Worm (Caenorhabditis elegans) whole organism, young adult: Measurements from ENCODE around the gene Y105C5B.18.

ENCODE experiments used
- B0019.2 ChIP-seq: fragments of 200-800 bp; sonication (Bioruptor generic); conservative IDR thresholded peaks from 2 replicates; pipeline ENCODE4 v1.3.6; 2022; ENCODE audit warnings: missing genetic modification reagents, missing genetic modification characterization, missing compliant biosample characterization
- B0035.1 ChIP-seq: sonication (generic microtip); optimal IDR thresholded peaks from 2 replicates; lab custom pipeline; 2016; ENCODE audit warnings: missing genetic modification characterization, mild to moderate bottlenecking, missing compliant biosample characterization, missing genotype, missing genetic modification reagents
- B0261.1 ChIP-seq: sonication (generic microtip); optimal IDR thresholded peaks from 2 replicates; lab custom pipeline; 2016; ENCODE audit warnings: mild to moderate bottlenecking, missing genetic modification characterization, moderate library complexity, missing compliant biosample characterization
- C06A6.2 ChIP-seq: fragments of 200-800 bp; sonication (Bioruptor generic); conservative IDR thresholded peaks from 2 replicates; pipeline ENCODE4 v1.3.6; 2022; ENCODE audit warnings: missing genetic modification characterization, missing compliant biosample characterization
- C17E4.6 ChIP-seq: fragments of 200-800 bp; sonication (Bioruptor generic); IDR thresholded peaks from 2 replicates; pipeline ENCODE4 v1.3.6; 2022; ENCODE audit warnings: missing genetic modification reagents, missing genetic modification characterization, missing compliant biosample characterization
- D2030.7 ChIP-seq: fragments of 200-800 bp; sonication (Bioruptor generic); IDR thresholded peaks from 2 replicates; pipeline ENCODE4 v1.3.6; 2022; ENCODE audit warnings: missing genetic modification reagents, missing genetic modification characterization, missing compliant biosample characterization
- F10E7.11 ChIP-seq: sonication (generic microtip); optimal IDR thresholded peaks from 2 replicates; lab custom pipeline; 2017; ENCODE audit warnings: mild to moderate bottlenecking, missing genetic modification characterization, moderate library complexity, missing compliant biosample characterization
- F37B4.10 ChIP-seq: fragments of 200-800 bp; sonication (Bioruptor generic); IDR thresholded peaks from 2 replicates; pipeline ENCODE4 v1.3.6; 2022; ENCODE audit warnings: missing genetic modification characterization, missing compliant biosample characterization
- F55B11.4 ChIP-seq: sonication (generic microtip); optimal IDR thresholded peaks from 2 replicates; lab custom pipeline; 2016; ENCODE audit warnings: missing compliant biosample characterization, missing genetic modification characterization, borderline replicate concordance; ENCODE audit not compliant: insufficient read depth
- Y79H2A.3 ChIP-seq: fragments of 200-800 bp; sonication (Bioruptor generic); conservative IDR thresholded peaks from 2 replicates; pipeline ENCODE4 v1.3.6; 2022; ENCODE audit warnings: missing genetic modification reagents, missing genetic modification characterization, missing compliant biosample characterization
- ZK185.1 ChIP-seq: sonication (generic microtip); optimal IDR thresholded peaks from 2 replicates; lab custom pipeline; 2016; ENCODE audit warnings: mild to moderate bottlenecking, missing genetic modification characterization, missing compliant biosample characterization; ENCODE audit not compliant: poor library complexity, severe bottlenecking
- akir-1 ChIP-seq: fragments of 200-800 bp; sonication (Bioruptor generic); optimal IDR thresholded peaks from 2 replicates; lab custom pipeline; 2018; ENCODE audit warnings: mild to moderate bottlenecking, missing genetic modification characterization, moderate library complexity, missing compliant biosample characterization
- ama-1 ChIP-seq, 3 experiments: fragments of 150-350 bp in 1 of 3; sonication (generic microtip) in 2 of 3; optimal IDR thresholded peaks; 2 replicates each; lab custom pipeline; 2014 to 2018; ENCODE audit warnings: missing biosample characterization in 2 of 3, missing genetic modification characterization in 2 of 3, missing genetic modification reagents in 2 of 3
- aptf-2 ChIP-seq: fragments of 200-800 bp; sonication (Bioruptor generic); conservative IDR thresholded peaks from 2 replicates; pipeline ENCODE4 v1.3.6; 2022; ENCODE audit warnings: missing genetic modification reagents, missing genetic modification characterization, missing compliant biosample characterization
- aptf-3 ChIP-seq: fragments of 200-800 bp; sonication (Bioruptor generic); IDR thresholded peaks from 2 replicates; pipeline ENCODE4 v1.3.6; 2022; ENCODE audit warnings: missing genetic modification characterization, missing compliant biosample characterization
- atf-7 ChIP-seq: sonication (generic microtip); optimal IDR thresholded peaks from 2 replicates; lab custom pipeline; 2017; ENCODE audit warnings: mild to moderate bottlenecking, missing genetic modification characterization, missing compliant biosample characterization
- athp-1 ChIP-seq: sonication (generic microtip); optimal IDR thresholded peaks from 2 replicates; lab custom pipeline; 2017; ENCODE audit warnings: mild to moderate bottlenecking, missing genetic modification characterization, missing compliant biosample characterization
- attf-3 ChIP-seq: fragments of 200-800 bp; sonication (Bioruptor generic); conservative IDR thresholded peaks from 2 replicates; pipeline ENCODE4 v1.3.6; 2022; ENCODE audit warnings: missing genetic modification reagents, missing genetic modification characterization, missing compliant biosample characterization
- attf-5 ChIP-seq: fragments of 200-800 bp; sonication (Bioruptor generic); optimal IDR thresholded peaks from 2 replicates; lab custom pipeline; 2018; ENCODE audit warnings: mild to moderate bottlenecking, missing genetic modification characterization, missing compliant biosample characterization
- bed-2 ChIP-seq: fragments of 200-800 bp; sonication (Bioruptor generic); IDR thresholded peaks from 2 replicates; pipeline ENCODE4 v1.3.6; 2022; ENCODE audit warnings: missing genetic modification reagents, missing genetic modification characterization, missing compliant biosample characterization
- ccch-3 ChIP-seq: fragments of 200-800 bp; sonication (Bioruptor generic); optimal IDR thresholded peaks from 2 replicates; lab custom pipeline; 2018; ENCODE audit warnings: mild to moderate bottlenecking, missing genetic modification characterization, missing compliant biosample characterization
- cebp-2 ChIP-seq: fragments of 200-800 bp; sonication (Bioruptor generic); IDR thresholded peaks from 2 replicates; pipeline ENCODE4 v1.3.6; 2022; ENCODE audit warnings: missing genetic modification characterization, missing compliant biosample characterization
- ceh-27 ChIP-seq: fragments of 200-800 bp; sonication (Bioruptor generic); optimal IDR thresholded peaks from 2 replicates; lab custom pipeline; 2018; ENCODE audit warnings: mild to moderate bottlenecking, missing genetic modification characterization, moderate library complexity, missing compliant biosample characterization
- chd-7 ChIP-seq: sonication (generic microtip); optimal IDR thresholded peaks from 2 replicates; lab custom pipeline; 2016; ENCODE audit warnings: mild to moderate bottlenecking, missing genetic modification characterization, moderate library complexity, missing compliant biosample characterization
- egrh-3 ChIP-seq: fragments of 200-800 bp; sonication (Bioruptor generic); IDR thresholded peaks from 2 replicates; pipeline ENCODE4 v1.3.6; 2022; ENCODE audit warnings: missing genetic modification reagents, missing genetic modification characterization, missing compliant biosample characterization
- ets-4 ChIP-seq: fragments of 200-800 bp; sonication (Bioruptor generic); optimal IDR thresholded peaks from 2 replicates; lab custom pipeline; 2018; ENCODE audit warnings: mild to moderate bottlenecking, missing genetic modification characterization, missing compliant biosample characterization
- gei-17 ChIP-seq: fragments of 200-800 bp; sonication (Bioruptor generic); optimal IDR thresholded peaks from 2 replicates; lab custom pipeline; 2018; ENCODE audit warnings: mild to moderate bottlenecking, missing genetic modification characterization, missing compliant biosample characterization
- hmg-1.2 ChIP-seq: fragments of 200-800 bp; sonication (Bioruptor generic); IDR thresholded peaks from 2 replicates; pipeline ENCODE4 v1.3.6; 2022; ENCODE audit warnings: missing genetic modification reagents, missing genetic modification characterization, missing compliant biosample characterization
- lin-26 ChIP-seq: fragments of 200-800 bp; sonication (Bioruptor generic); IDR thresholded peaks from 2 replicates; pipeline ENCODE4 v1.3.6; 2022; ENCODE audit warnings: missing genetic modification reagents, missing genetic modification characterization, missing compliant biosample characterization
- lin-35 ChIP-seq, 3 experiments: fragments of 150-350 bp in 2 of 3; sonication (generic microtip) in 1 of 3; optimal IDR thresholded peaks; 2 replicates each; lab custom pipeline; 2014 to 2018; ENCODE audit warnings: missing biosample characterization in 3 of 3, missing genetic modification characterization in 3 of 3, missing genetic modification reagents in 3 of 3
- lin-40 ChIP-seq: sonication (generic microtip); optimal IDR thresholded peaks from 2 replicates; lab custom pipeline; 2016; ENCODE audit warnings: missing genetic modification characterization, mild to moderate bottlenecking, missing compliant biosample characterization, missing genotype, missing genetic modification reagents
- lin-54 ChIP-seq: fragments of 200-800 bp; sonication (Bioruptor generic); optimal IDR thresholded peaks from 2 replicates; lab custom pipeline; 2018; ENCODE audit warnings: mild to moderate bottlenecking, missing genetic modification characterization, missing compliant biosample characterization
- lir-1 ChIP-seq: fragments of 200-800 bp; sonication (Bioruptor generic); conservative IDR thresholded peaks from 2 replicates; pipeline ENCODE4 v1.3.6; 2022; ENCODE audit warnings: missing genetic modification reagents, missing genetic modification characterization, missing compliant biosample characterization
- lsl-1 ChIP-seq: fragments of 200-800 bp; sonication (Bioruptor generic); optimal IDR thresholded peaks from 2 replicates; lab custom pipeline; 2018; ENCODE audit warnings: mild to moderate bottlenecking, missing genetic modification characterization, moderate library complexity, missing compliant biosample characterization
- madf-8 ChIP-seq: fragments of 200-800 bp; sonication (Bioruptor generic); conservative IDR thresholded peaks from 2 replicates; pipeline ENCODE4 v1.3.6; 2022; ENCODE audit warnings: missing genetic modification reagents, missing genetic modification characterization, missing compliant biosample characterization
- mes-4 ChIP-seq: sonication (generic microtip); optimal IDR thresholded peaks from 2 replicates; lab custom pipeline; 2016; ENCODE audit warnings: missing genotype, missing genetic modification characterization, missing compliant biosample characterization
- mxl-1 ChIP-seq: sonication (generic microtip); optimal IDR thresholded peaks from 2 replicates; lab custom pipeline; 2016; ENCODE audit warnings: missing genetic modification characterization, missing compliant biosample characterization
- nhr-120 ChIP-seq: fragments of 200-800 bp; sonication (Bioruptor generic); IDR thresholded peaks from 2 replicates; pipeline ENCODE4 v1.3.6; 2022; ENCODE audit warnings: missing genetic modification characterization, missing compliant biosample characterization
- rec-8 ChIP-seq, 2 experiments: sonication (generic microtip); optimal IDR thresholded peaks; 2 replicates each; lab custom pipeline; 2016; ENCODE audit warnings: mild to moderate bottlenecking in 2 of 2, missing genetic modification characterization in 2 of 2, missing genetic modification reagents in 2 of 2, missing genotype in 2 of 2, missing biosample characterization in 1 of 2, missing compliant biosample characterization in 1 of 2, moderate library complexity in 1 of 2
- sdz-38 ChIP-seq: sonication (generic microtip); optimal IDR thresholded peaks from 2 replicates; lab custom pipeline; 2016; ENCODE audit warnings: missing genotype, missing genetic modification characterization, missing compliant biosample characterization
- sea-2 ChIP-seq: fragments of 200-800 bp; sonication (Bioruptor generic); IDR thresholded peaks from 2 replicates; pipeline ENCODE4 v1.3.6; 2022; ENCODE audit warnings: missing genetic modification characterization, missing compliant biosample characterization
- somi-1 ChIP-seq: fragments of 200-800 bp; sonication (Bioruptor generic); optimal IDR thresholded peaks from 2 replicates; lab custom pipeline; 2018; ENCODE audit warnings: mild to moderate bottlenecking, missing genetic modification characterization, missing compliant biosample characterization
- sptf-2 ChIP-seq: fragments of 200-800 bp; sonication (Bioruptor generic); optimal IDR thresholded peaks from 2 replicates; lab custom pipeline; 2018; ENCODE audit warnings: mild to moderate bottlenecking, missing genetic modification characterization, missing compliant biosample characterization
- tbx-9 ChIP-seq: sonication (generic microtip); optimal IDR thresholded peaks from 2 replicates; lab custom pipeline; 2016; ENCODE audit warnings: borderline replicate concordance, missing genetic modification characterization, inconsistent platforms, missing compliant biosample characterization
- tlf-1 ChIP-seq: fragments of 200-800 bp; sonication (Bioruptor generic); optimal IDR thresholded peaks from 2 replicates; lab custom pipeline; 2018; ENCODE audit warnings: mild to moderate bottlenecking, missing genetic modification characterization, missing compliant biosample characterization
- xnd-1 ChIP-seq: sonication (generic microtip); optimal IDR thresholded peaks from 2 replicates; lab custom pipeline; 2016; ENCODE audit warnings: missing genotype, missing genetic modification reagents, missing genetic modification characterization, missing compliant biosample characterization
- ztf-18 ChIP-seq: sonication (generic microtip); optimal IDR thresholded peaks from 2 replicates; lab custom pipeline; 2016; ENCODE audit warnings: missing genotype, mild to moderate bottlenecking, missing genetic modification characterization, missing compliant biosample characterization
- ztf-25 ChIP-seq: fragments of 200-800 bp; sonication (Bioruptor generic); IDR thresholded peaks from 2 replicates; pipeline ENCODE4 v1.3.6; 2022; ENCODE audit warnings: missing genetic modification reagents, missing genetic modification characterization, missing compliant biosample characterization
- ztf-6 ChIP-seq: fragments of 200-800 bp; sonication (Bioruptor generic); IDR thresholded peaks from 2 replicates; pipeline ENCODE4 v1.3.6; 2022; ENCODE audit warnings: missing genetic modification reagents, missing genetic modification characterization, missing compliant biosample characterization

The Y105C5B.18 gene

ce11 chrIV:15931833-15932232, 32.6 kb upstream of the Y105C5B.18 start (continued):
- no peak for TF ChIP-seq gei-17 (GFP tag; lab: Kevin White, UChicago)
- TF ChIP-seq attf-5 (GFP tag; lab: Kevin White, UChicago) = peak; percentile 51
- no peak for TF ChIP-seq xnd-1
- no peak for TF ChIP-seq C17E4.6 (GFP tag; lab: Robert Waterston, UW)
- no peak for TF ChIP-seq ama-1 (optimal IDR thresholded peaks at IDR 0.05; lab: Kevin White, UChicago)
- peak in 1 of 2 experiments; percentile 80 for TF ChIP-seq ama-1 (GFP tag; optimal IDR thresholded peaks at IDR 0.05; lab: Kevin White, UChicago)
- TF ChIP-seq mxl-1 (tag; lab: Kevin White, UChicago) = peak; percentile 49
- TF ChIP-seq aptf-2 (GFP tag; lab: Robert Waterston, UW) = 0 out of 2 replicates have a peak, but pooled peaks have one; percentile 47
- TF ChIP-seq ets-4 (GFP tag; lab: Kevin White, UChicago) = no peak
- TF ChIP-seq cebp-2 (GFP tag; lab: Robert Waterston, UW) = no peak
- no peak for TF ChIP-seq madf-8
- no peak for TF ChIP-seq C06A6.2 (GFP tag; lab: Robert Waterston, UW)
- no peak for TF ChIP-seq ztf-6 (GFP tag; lab: Robert Waterston, UW)
- no peak for TF ChIP-seq nhr-120 (GFP tag; lab: Robert Waterston, UW)
- TF ChIP-seq B0035.1 (tag; lab: Kevin White, UChicago) = no peak
- TF ChIP-seq sptf-2 (GFP tag; lab: Kevin White, UChicago) = no peak
- peak; percentile 73 for TF ChIP-seq hmg-1.2 (GFP tag; lab: Robert Waterston, UW)
- TF ChIP-seq somi-1 (GFP tag; lab: Kevin White, UChicago) = peak; percentile 53
- no peak for TF ChIP-seq bed-2 (GFP tag; lab: Robert Waterston, UW)
- TF ChIP-seq ztf-25 (GFP tag; lab: Robert Waterston, UW) = 0 out of 2 replicates have a peak, but pooled peaks have one; percentile 60
- peak; percentile 31 for TF ChIP-seq ceh-27 (GFP tag; lab: Kevin White, UChicago)
- TF ChIP-seq ZK185.1 = peak; percentile 76
- TF ChIP-seq F10E7.11 (tag; lab: Kevin White, UChicago) = no peak
- no peak for TF ChIP-seq F37B4.10 (GFP tag; lab: Robert Waterston, UW)
- TF ChIP-seq lin-54 = peak; percentile 37
- 0 out of 2 replicates have a peak, but pooled peaks have one; percentile 7 for TF ChIP-seq egrh-3
- TF ChIP-seq sdz-38 (tag; lab: Kevin White, UChicago) = no peak
- TF ChIP-seq attf-3 = no peak
- no peak for TF ChIP-seq athp-1 (tag; lab: Kevin White, UChicago)
- peak; percentile 34 for TF ChIP-seq ccch-3
- peak; percentile 16 to 44 for TF ChIP-seq rec-8 (tag; optimal IDR thresholded peaks at IDR 0.05; lab: Kevin White, UChicago)
- no peak for TF ChIP-seq F55B11.4 (tag; lab: Kevin White, UChicago)
- peak; percentile 50 for TF ChIP-seq D2030.7
- TF ChIP-seq tbx-9 (tag; lab: Kevin White, UChicago) = no peak
- no peak for TF ChIP-seq lir-1 (GFP tag; lab: Robert Waterston, UW)
- no peak for TF ChIP-seq akir-1 (GFP tag; lab: Kevin White, UChicago)
- peak; percentile 24 for TF ChIP-seq lin-40 (tag; lab: Kevin White, UChicago)
- TF ChIP-seq sea-2 (GFP tag; lab: Robert Waterston, UW) = no peak
- peak; percentile 93 for TF ChIP-seq lin-26 (GFP tag; lab: Robert Waterston, UW)
- TF ChIP-seq ztf-18 (tag; lab: Kevin White, UChicago) = peak; percentile 82
- TF ChIP-seq mes-4 = peak; percentile 69
- peak in 1 of 3 experiments; percentile 35 for TF ChIP-seq lin-35 (GFP tag; optimal IDR thresholded peaks at IDR 0.05; lab: Kevin White, UChicago)
- no peak for TF ChIP-seq aptf-3 (GFP tag; lab: Robert Waterston, UW)
- no peak for TF ChIP-seq B0019.2 (GFP tag; lab: Robert Waterston, UW)
- TF ChIP-seq Y79H2A.3 (GFP tag; lab: Robert Waterston, UW) = no peak
- peak; percentile 2 for TF ChIP-seq tlf-1 (GFP tag; lab: Kevin White, UChicago)
- TF ChIP-seq atf-7 (tag; lab: Kevin White, UChicago) = no peak
- TF ChIP-seq lsl-1 (GFP tag; lab: Kevin White, UChicago) = no peak
- TF ChIP-seq chd-7 = peak; percentile 74
- TF ChIP-seq B0261.1 (tag; lab: Kevin White, UChicago) = peak; percentile 85
